Fruit fly (Drosophila melanogaster) whole organism, prepupa: ENCODE data around the gene CG42784.

Source experiments
- Blimp-1 ChIP-seq: fragments of 200-800 bp; sonication (Bioruptor generic); optimal IDR thresholded peaks from 3 replicates; lab custom pipeline; 2017; ENCODE audit warnings: missing biosample characterization, missing genetic modification characterization, mild to moderate bottlenecking, moderate library complexity, missing genetic modification reagents
- Hr4 ChIP-seq: fragments of 200-800 bp; sonication (Bioruptor generic); optimal IDR thresholded peaks from 3 replicates; lab custom pipeline; 2016; ENCODE audit warnings: missing biosample characterization, missing genetic modification characterization
- Lpt ChIP-seq: fragments of 200-800 bp; sonication (Bioruptor generic); optimal IDR thresholded peaks from 3 replicates; lab custom pipeline; 2016; ENCODE audit warnings: missing biosample characterization, missing genetic modification characterization
- Sox102F ChIP-seq: fragments of 200-800 bp; sonication (Bioruptor generic); optimal IDR thresholded peaks from 2 replicates; lab custom pipeline; 2016; ENCODE audit warnings: missing biosample characterization, mild to moderate bottlenecking, missing genetic modification characterization
- cyc ChIP-seq: fragments of 200-800 bp; sonication (Bioruptor generic); optimal IDR thresholded peaks from 3 replicates; lab custom pipeline; 2016; ENCODE audit warnings: missing biosample characterization, missing genetic modification characterization
- eg ChIP-seq: fragments of 200-800 bp; sonication (Bioruptor generic); IDR thresholded peaks from 3 replicates; pipeline ENCODE4 v1.3.6; 2022; ENCODE audit warnings: missing biosample characterization, missing genetic modification characterization
- fd85E ChIP-seq: fragments of 200-800 bp; sonication (Bioruptor generic); optimal IDR thresholded peaks from 3 replicates; lab custom pipeline; 2016; ENCODE audit warnings: missing biosample characterization, missing genetic modification characterization
- vri ChIP-seq: fragments of 200-800 bp; sonication (Bioruptor generic); optimal IDR thresholded peaks from 3 replicates; lab custom pipeline; 2016; ENCODE audit warnings: missing biosample characterization, mild to moderate bottlenecking, missing genetic modification characterization

dm6 chr2L:13368940-13369339 lies 46.3 kb upstream of the CG42784 start, which contains the start of gene CG31855:
- TF ChIP-seq Blimp-1 (GFP tag; lab: Kevin White, UChicago) = peak; percentile 43
- peak; percentile 69 for TF ChIP-seq Hr4 (GFP tag; lab: Kevin White, UChicago)
- TF ChIP-seq cyc (GFP tag; lab: Kevin White, UChicago) = peak; percentile 84
- TF ChIP-seq fd85E = peak; percentile 62
- peak; percentile 60 for TF ChIP-seq Lpt (GFP tag; lab: Kevin White, UChicago)
- TF ChIP-seq eg (GFP tag; lab: Robert Waterston, UW) = peak; percentile 80
- peak; percentile 87 for TF ChIP-seq Sox102F (GFP tag; lab: Kevin White, UChicago)
- no peak for TF ChIP-seq vri (GFP tag; lab: Kevin White, UChicago)
